Worm (Caenorhabditis elegans): ENCODE data around the gene grl-25.

grl-25 gene

ce11 chrIII:8964684-8965283, 2.7 kb downstream of the grl-25 start:
- TF ChIP-seq ref-1 (GFP tag; conservative IDR thresholded peaks at IDR 0.05) (no peak), cog-1 (tag; optimal IDR thresholded peaks at IDR 0.05) (no peak), klf-2 (GFP tag; conservative IDR thresholded peaks at IDR 0.05) (no peak), ztf-23 (GFP tag; IDR thresholded peaks at IDR 0.05) (0 out of 2 replicates have a peak, but pooled peaks have one; percentile 55), med-1 (GFP tag; optimal IDR thresholded peaks at IDR 0.05; ENCODE audit: insufficient read depth) (no peak)

ce11 chrIII:8967639-8968038, 5.5 kb downstream of the grl-25 start, which contains the start of the genes bud-13 and rpap-2:
TSS of gene bud-13 (minus strand) at chrIII:8967727.
TSS of gene rpap-2 (plus strand) at chrIII:8967967.
- TF ChIP-seq ztf-23 (GFP tag; IDR thresholded peaks at IDR 0.05) (no peak), klf-2 (GFP tag; conservative IDR thresholded peaks at IDR 0.05) (no peak), T22C8.4 (GFP tag; IDR thresholded peaks at IDR 0.05) (no peak), ref-1 (GFP tag; conservative IDR thresholded peaks at IDR 0.05) (no peak), tab-1 (GFP tag; IDR thresholded peaks at IDR 0.05) (no peak), med-1 (GFP tag; optimal IDR thresholded peaks at IDR 0.05; ENCODE audit: insufficient read depth) (no peak), cog-1 (tag; optimal IDR thresholded peaks at IDR 0.05) (no peak)

- TF ChIP-seq flt-1 (GFP tag; IDR thresholded peaks at IDR 0.05): 0 out of 2 replicates have a peak, but pooled peaks have one; percentile 47
- TF ChIP-seq ztf-29 (GFP tag; IDR thresholded peaks at IDR 0.05): no peak
- no peak for TF ChIP-seq cog-1 (tag; optimal IDR thresholded peaks at IDR 0.05)
- TF ChIP-seq med-1 (GFP tag; optimal IDR thresholded peaks at IDR 0.05; ENCODE audit: insufficient read depth): peak; percentile 54
- peak; percentile 57; the same call in 1 of the 2 replicates for TF ChIP-seq tab-1 (GFP tag; IDR thresholded peaks at IDR 0.05)
- TF ChIP-seq T22C8.4 (GFP tag; IDR thresholded peaks at IDR 0.05): no peak
- no peak for TF ChIP-seq klf-2 (GFP tag; conservative IDR thresholded peaks at IDR 0.05)
- TF ChIP-seq ztf-23 (GFP tag; IDR thresholded peaks at IDR 0.05): peak; percentile 66; the same call in 1 of the 2 replicates
- TF ChIP-seq ref-1 (GFP tag; conservative IDR thresholded peaks at IDR 0.05): no peak
These were observed 9.3 kb downstream of the grl-25 start, which contains the start of the genes eif-3.D and R08D7.4 for ce11 chrIII:8971255-8972020. TSS of gene eif-3.D (minus strand) at chrIII:8971578. TSS of gene R08D7.4 (plus strand) at chrIII:8971892.

DNA sequence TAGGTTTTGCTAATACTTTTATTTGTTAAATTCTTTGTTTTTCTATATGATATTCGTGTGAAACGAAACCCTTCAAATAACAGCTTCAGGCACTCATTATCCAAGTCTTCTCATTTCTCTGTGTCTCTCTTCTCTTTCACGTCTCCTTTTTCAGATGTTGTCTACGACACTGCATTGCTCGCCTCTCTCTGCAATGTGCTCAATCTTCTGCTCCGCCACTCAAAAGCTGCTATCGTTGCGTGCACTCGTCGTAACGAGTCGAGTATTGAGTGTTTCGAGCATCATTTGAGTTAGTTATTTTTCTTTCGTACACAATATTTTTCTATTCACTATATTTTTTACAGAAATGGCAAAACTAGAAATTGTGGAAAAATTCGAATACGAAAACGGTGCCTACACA, 11.1 kb downstream of the grl-25 start:
- TF ChIP-seq cog-1 (tag; optimal IDR thresholded peaks at IDR 0.05) (no peak), ztf-29 (GFP tag; IDR thresholded peaks at IDR 0.05) (no peak), flt-1 (GFP tag; IDR thresholded peaks at IDR 0.05) (no peak), ztf-23 (GFP tag; IDR thresholded peaks at IDR 0.05) (no peak), med-1 (GFP tag; optimal IDR thresholded peaks at IDR 0.05; ENCODE audit: insufficient read depth) (no peak), tab-1 (GFP tag; IDR thresholded peaks at IDR 0.05) (no peak), ref-1 (GFP tag; conservative IDR thresholded peaks at IDR 0.05) (no peak), T22C8.4 (GFP tag; IDR thresholded peaks at IDR 0.05) (no peak), klf-2 (GFP tag; conservative IDR thresholded peaks at IDR 0.05) (no peak)

ce11 chrIII:8973826-8974225, 11.7 kb downstream of the grl-25 start, which contains the start of gene R08D7.5:
TSS of gene R08D7.5 (plus strand) at chrIII:8974126.
- TF ChIP-seq med-1 (GFP tag; optimal IDR thresholded peaks at IDR 0.05; ENCODE audit: insufficient read depth) (no peak), ref-1 (GFP tag; conservative IDR thresholded peaks at IDR 0.05) (no peak), klf-2 (GFP tag; conservative IDR thresholded peaks at IDR 0.05) (no peak), tab-1 (GFP tag; IDR thresholded peaks at IDR 0.05) (no peak), T22C8.4 (GFP tag; IDR thresholded peaks at IDR 0.05) (no peak), flt-1 (GFP tag; IDR thresholded peaks at IDR 0.05) (no peak), ztf-23 (GFP tag; IDR thresholded peaks at IDR 0.05) (no peak), cog-1 (tag; optimal IDR thresholded peaks at IDR 0.05) (no peak), ztf-29 (GFP tag; IDR thresholded peaks at IDR 0.05) (no peak)

DNA sequence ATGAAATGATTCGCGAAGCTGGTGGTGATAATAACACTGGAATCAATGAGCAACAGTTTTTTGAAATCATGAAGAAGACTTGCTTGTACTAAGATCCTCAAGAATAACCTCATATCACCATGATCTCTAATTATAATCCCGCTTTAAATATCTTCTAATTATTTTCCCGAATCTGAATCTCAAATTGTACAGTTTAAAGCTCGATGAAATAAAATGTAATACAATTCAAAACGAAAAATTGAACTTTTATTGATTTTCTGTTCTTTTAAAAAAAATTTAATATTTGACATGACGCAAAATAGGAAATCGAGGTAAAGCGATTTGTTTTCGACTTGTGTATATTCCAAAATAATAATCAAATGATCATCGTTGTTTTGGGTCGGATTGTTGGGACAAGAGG, 12.7 kb downstream of the grl-25 start:
- no peak for TF ChIP-seq flt-1 (GFP tag; IDR thresholded peaks at IDR 0.05)
- TF ChIP-seq ztf-23 (GFP tag; IDR thresholded peaks at IDR 0.05): no peak
- no peak for TF ChIP-seq klf-2 (GFP tag; conservative IDR thresholded peaks at IDR 0.05)
- TF ChIP-seq tab-1 (GFP tag; IDR thresholded peaks at IDR 0.05): no peak
- no peak for TF ChIP-seq med-1 (GFP tag; optimal IDR thresholded peaks at IDR 0.05; ENCODE audit: insufficient read depth)
- no peak for TF ChIP-seq ztf-29 (GFP tag; IDR thresholded peaks at IDR 0.05)
- no peak for TF ChIP-seq cog-1 (tag; optimal IDR thresholded peaks at IDR 0.05)
- no peak for TF ChIP-seq ref-1 (GFP tag; conservative IDR thresholded peaks at IDR 0.05)
- TF ChIP-seq T22C8.4 (GFP tag; IDR thresholded peaks at IDR 0.05): no peak

DNA sequence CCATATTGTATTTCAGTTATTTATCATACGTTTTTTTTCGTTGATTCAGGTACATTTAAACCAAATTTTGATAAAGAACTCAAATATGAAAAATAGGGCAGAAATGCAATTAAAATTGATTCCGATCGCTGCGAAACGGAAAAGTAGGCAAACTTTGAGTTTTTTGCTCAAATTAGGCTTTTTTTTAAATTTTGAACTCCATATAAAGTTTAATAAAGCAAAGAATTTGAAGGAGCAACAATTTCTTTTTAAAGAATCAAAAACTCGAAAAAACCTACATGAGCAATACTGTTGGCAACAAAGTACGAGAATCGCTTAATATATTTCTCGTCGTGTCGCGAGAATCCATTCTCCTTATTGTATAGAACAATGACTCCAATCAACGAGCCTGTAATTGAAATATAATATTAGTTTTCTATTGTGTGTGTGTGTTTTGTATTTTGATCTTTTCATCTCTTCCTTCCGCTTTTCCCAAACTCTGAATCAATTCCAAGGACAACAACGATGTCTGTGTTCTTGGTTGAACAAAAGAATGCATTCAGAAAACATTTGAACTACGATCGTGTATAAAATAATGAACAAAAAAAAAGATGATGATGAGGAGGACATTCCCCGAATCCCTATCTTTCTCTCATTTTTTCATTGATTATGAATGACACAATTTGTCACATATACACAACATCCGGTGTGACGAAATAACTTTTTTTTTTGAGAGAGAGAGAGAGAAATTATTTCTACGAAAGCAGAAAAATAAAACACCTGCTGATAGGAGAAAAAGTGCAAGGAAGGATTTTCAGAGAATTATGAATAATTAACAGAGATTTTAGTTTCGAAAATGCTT, 16.6 kb downstream of the grl-25 start:
- TF ChIP-seq tab-1 (GFP tag; IDR thresholded peaks at IDR 0.05): no peak
- TF ChIP-seq cog-1 (tag; optimal IDR thresholded peaks at IDR 0.05): no peak
- no peak for TF ChIP-seq T22C8.4 (GFP tag; IDR thresholded peaks at IDR 0.05)
- no peak for TF ChIP-seq flt-1 (GFP tag; IDR thresholded peaks at IDR 0.05)
- no peak for TF ChIP-seq ztf-23 (GFP tag; IDR thresholded peaks at IDR 0.05)
- no peak for TF ChIP-seq ztf-29 (GFP tag; IDR thresholded peaks at IDR 0.05)

DNA sequence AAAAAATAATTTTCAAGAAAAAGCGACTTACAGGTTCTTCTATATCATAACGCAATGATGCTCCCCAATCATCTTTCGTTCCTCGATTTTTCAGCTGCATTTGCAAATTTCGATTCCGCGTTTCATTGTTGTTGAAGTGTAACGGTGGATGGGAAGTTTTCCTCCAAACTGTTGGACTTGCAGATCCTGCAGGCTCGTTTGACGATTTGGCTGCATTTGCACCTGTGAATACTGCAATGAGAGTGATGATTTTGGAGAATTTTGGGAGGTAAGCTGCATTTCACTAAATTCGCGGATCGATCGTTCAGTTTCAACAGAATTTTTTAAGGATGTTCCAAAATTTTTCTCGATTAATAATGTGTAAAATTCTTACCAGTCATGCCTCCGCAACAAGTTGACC, 18.8 kb downstream of the grl-25 start:
- no peak for TF ChIP-seq T22C8.4 (GFP tag; IDR thresholded peaks at IDR 0.05)

ce11 chrIII:8981847-8982479, 19.9 kb downstream of the grl-25 start, which contains the start of gene pde-2:
TSS of gene pde-2 (minus strand) at chrIII:8981897.
- 0 out of 2 replicates have a peak, but pooled peaks have one; percentile 10 for TF ChIP-seq flt-1 (GFP tag; IDR thresholded peaks at IDR 0.05)
- TF ChIP-seq klf-2 (GFP tag; conservative IDR thresholded peaks at IDR 0.05): no peak
- TF ChIP-seq ztf-23 (GFP tag; IDR thresholded peaks at IDR 0.05): 0 out of 2 replicates have a peak, but pooled peaks have one; percentile 44
- TF ChIP-seq cog-1 (tag; optimal IDR thresholded peaks at IDR 0.05): no peak
